Fruit fly (Drosophila melanogaster): ENCODE data around the gene CG12983.

Gene CG12983

dm6 chr3L:21010846-21011607, 44.5 kb upstream of the CG12983 start (continued):
- TF ChIP-seq Mrtf (GFP tag; IDR thresholded peaks at IDR 0.05): no peak
- TF ChIP-seq CG14965 (GFP tag; optimal IDR thresholded peaks at IDR 0.05; ENCODE audit: borderline replicate concordance): no peak
- peak; percentile 72 for TF ChIP-seq zen (tag; optimal IDR thresholded peaks at IDR 0.05)
- TF ChIP-seq CG16779 (GFP tag; IDR thresholded peaks at IDR 0.05): no peak
- TF ChIP-seq prd (optimal IDR thresholded peaks at IDR 0.05): no peak
- peak; percentile 48; the same call in 1 of the 3 replicates for TF ChIP-seq prd (GFP tag; IDR thresholded peaks at IDR 0.05)
- TF ChIP-seq da (GFP tag; optimal IDR thresholded peaks at IDR 0.05): no peak
- no peak for TF ChIP-seq CG7928 (GFP tag; optimal IDR thresholded peaks at IDR 0.05)
- TF ChIP-seq CG10147 (GFP tag; optimal IDR thresholded peaks at IDR 0.05): no peak
- TF ChIP-seq CG18476 (GFP tag; optimal IDR thresholded peaks at IDR 0.05): no peak
- no peak for TF ChIP-seq vfl (GFP tag; optimal IDR thresholded peaks at IDR 0.05)
- TF ChIP-seq trh (GFP tag; optimal IDR thresholded peaks at IDR 0.05): no peak
- peak; percentile 60 for TF ChIP-seq CG2678 (tag; optimal IDR thresholded peaks at IDR 0.05)
- peak; percentile 54; the same call in 1 of the 2 replicates for TF ChIP-seq CG32767 (GFP tag; IDR thresholded peaks at IDR 0.05)
- peak; percentile 25 for TF ChIP-seq CG15269 (tag; optimal IDR thresholded peaks at IDR 0.05)
- no peak for TF ChIP-seq Hr39 (optimal IDR thresholded peaks at IDR 0.05)
- TF ChIP-seq CG16813 (GFP tag; IDR thresholded peaks at IDR 0.05; ENCODE audit: partially characterized antibody): no peak
- no peak for TF ChIP-seq psq (GFP tag; optimal IDR thresholded peaks at IDR 0.05)
- peak; percentile 5 for TF ChIP-seq mam (GFP tag; optimal IDR thresholded peaks at IDR 0.05)
- no peak for TF ChIP-seq gro (GFP tag; optimal IDR thresholded peaks at IDR 0.05)
- peak; percentile 29; the same call in 1 of the 2 replicates for TF ChIP-seq CG32532 (GFP tag; IDR thresholded peaks at IDR 0.05)
- peak; percentile 23 for TF ChIP-seq CG18619 (GFP tag; optimal IDR thresholded peaks at IDR 0.05)
- peak; percentile 40 for TF ChIP-seq lilli (GFP tag; optimal IDR thresholded peaks at IDR 0.05)
- TF ChIP-seq bbx (GFP tag; IDR thresholded peaks at IDR 0.05; ENCODE audit: partially characterized antibody): no peak
- TF ChIP-seq MTF-1 (GFP tag; optimal IDR thresholded peaks at IDR 0.05; ENCODE audit: borderline replicate concordance): no peak
- TF ChIP-seq Trl (optimal IDR thresholded peaks at IDR 0.05): peak; percentile 88
- TF ChIP-seq Trl (GFP tag; optimal IDR thresholded peaks at IDR 0.05): peak; percentile 12
- TF ChIP-seq fu2 (GFP tag; optimal IDR thresholded peaks at IDR 0.05): no peak
- TF ChIP-seq BtbVII (GFP tag; optimal IDR thresholded peaks at IDR 0.05): peak; percentile 15
- no peak for TF ChIP-seq CG6272 (GFP tag; IDR thresholded peaks at IDR 0.05)
- no peak for TF ChIP-seq Scr (GFP tag; IDR thresholded peaks at IDR 0.05; ENCODE audit: partially characterized antibody)
- TF ChIP-seq otp (GFP tag; IDR thresholded peaks at IDR 0.05): no peak
- TF ChIP-seq CG11560 (tag; IDR thresholded peaks at IDR 0.05): no peak
- TF ChIP-seq Oaz (GFP tag; IDR thresholded peaks at IDR 0.05): no peak
- TF ChIP-seq seq (GFP tag; IDR thresholded peaks at IDR 0.05): peak; percentile 16; the same call in 1 of the 2 replicates
- TF ChIP-seq trem (tag; optimal IDR thresholded peaks at IDR 0.05): no peak
- TF ChIP-seq cato (GFP tag; optimal IDR thresholded peaks at IDR 0.05; ENCODE audit: borderline replicate concordance): no peak
- no peak for TF ChIP-seq chm (GFP tag; IDR thresholded peaks at IDR 0.05)
- TF ChIP-seq CG4424 (GFP tag; optimal IDR thresholded peaks at IDR 0.05): peak; percentile 5
- TF ChIP-seq CG31365 (tag; optimal IDR thresholded peaks at IDR 0.05): no peak
- no peak for TF ChIP-seq CG3995 (GFP tag; optimal IDR thresholded peaks at IDR 0.05)
- TF ChIP-seq Hr51 (GFP tag; optimal IDR thresholded peaks at IDR 0.05): peak in 1 of 2 experiments; percentile 58
- TF ChIP-seq CG4404 (GFP tag; IDR thresholded peaks at IDR 0.05): no peak
- TF ChIP-seq Sry-δ (GFP tag; optimal IDR thresholded peaks at IDR 0.05): no peak
- no peak for TF ChIP-seq CG17568 (GFP tag; optimal IDR thresholded peaks at IDR 0.05)
- no peak for TF ChIP-seq CG18262 (tag; optimal IDR thresholded peaks at IDR 0.05)
- TF ChIP-seq CG7745 (tag; optimal IDR thresholded peaks at IDR 0.05): no peak
- TF ChIP-seq dysf (GFP tag; IDR thresholded peaks at IDR 0.05): peak; percentile 52; the same call in 1 of the 3 replicates
- no peak for TF ChIP-seq CG11456 (GFP tag; IDR thresholded peaks at IDR 0.05)
- TF ChIP-seq CG6683 (GFP tag; optimal IDR thresholded peaks at IDR 0.05): no peak
